Fruit fly (Drosophila melanogaster) whole organism, wandering third instar larva: ENCODE data around the gene CG43731.

Experiments used
- Abd-B ChIP-seq: fragments of >200 bp; optimal IDR thresholded peaks from 2 replicates; lab custom pipeline; 2017; ENCODE audit warnings: missing biosample characterization, missing genetic modification characterization
- CG32264 ChIP-seq: fragments of 200-800 bp; sonication (Bioruptor generic); optimal IDR thresholded peaks from 2 replicates; lab custom pipeline; 2016; ENCODE audit warnings: missing biosample characterization, missing genetic modification characterization
- CG9705 ChIP-seq: fragments of 200-800 bp; sonication (Bioruptor generic); optimal IDR thresholded peaks from 2 replicates; lab custom pipeline; 2018; ENCODE audit warnings: missing biosample characterization, mild to moderate bottlenecking, missing genetic modification characterization
- CrebA ChIP-seq: fragments of 200-800 bp; sonication (Bioruptor generic); optimal IDR thresholded peaks from 2 replicates; lab custom pipeline; 2016; ENCODE audit warnings: missing biosample characterization, mild to moderate bottlenecking, missing genetic modification characterization, borderline replicate concordance
- Dfd ChIP-seq: fragments of >200 bp; optimal IDR thresholded peaks from 2 replicates; lab custom pipeline; 2017; ENCODE audit warnings: missing biosample characterization, missing genetic modification characterization
- Dif ChIP-seq: fragments of 200-275, 200-300 bp; sonication (Bioruptor generic); optimal IDR thresholded peaks from 2 replicates; lab custom pipeline; 2018; ENCODE audit warnings: missing biosample characterization, missing genetic modification characterization; ENCODE audit not compliant: partially characterized antibody
- GATAd ChIP-seq: sonication (Bioruptor generic); optimal IDR thresholded peaks from 2 replicates; lab custom pipeline; 2016; ENCODE audit warnings: missing biosample characterization, missing genetic modification characterization
- HLH106 ChIP-seq: fragments of 200-800 bp; optimal IDR thresholded peaks from 3 replicates; lab custom pipeline; 2019; ENCODE audit warnings: missing biosample characterization, mild to moderate bottlenecking, missing genetic modification characterization, moderate library complexity
- Hnf4 ChIP-seq: fragments of 200-800 bp; sonication (Bioruptor generic); optimal IDR thresholded peaks from 2 replicates; lab custom pipeline; 2016; ENCODE audit warnings: missing biosample characterization, mild to moderate bottlenecking, missing genetic modification characterization
- Hr78 ChIP-seq: fragments of >200 bp; optimal IDR thresholded peaks from 2 replicates; lab custom pipeline; 2017; ENCODE audit warnings: missing biosample characterization, missing genetic modification characterization
- Hr83 ChIP-seq: fragments of 200-300 bp; sonication (Bioruptor generic); optimal IDR thresholded peaks from 2 replicates; lab custom pipeline; 2016; ENCODE audit warnings: missing biosample characterization, mild to moderate bottlenecking, missing genetic modification characterization, moderate library complexity; ENCODE audit not compliant: poor library complexity, severe bottlenecking
- Jra ChIP-seq: sonication (Bioruptor generic); optimal IDR thresholded peaks from 2 replicates; lab custom pipeline; 2016; ENCODE audit warnings: missing biosample characterization, missing genetic modification characterization
- Mio ChIP-seq: sonication (Bioruptor generic); optimal IDR thresholded peaks from 2 replicates; lab custom pipeline; 2016; ENCODE audit warnings: missing biosample characterization, missing genetic modification characterization
- Myc ChIP-seq: fragments of >200 bp; optimal IDR thresholded peaks from 2 replicates; lab custom pipeline; 2017
- N ChIP-seq: fragments of >200 bp; optimal IDR thresholded peaks from 2 replicates; lab custom pipeline; 2018; ENCODE audit warnings: missing biosample characterization, missing external identifiers, missing genetic modification characterization
- OdsH ChIP-seq: fragments of 200-800 bp; sonication (Bioruptor generic); optimal IDR thresholded peaks from 2 replicates; lab custom pipeline; 2016; ENCODE audit warnings: missing biosample characterization, mild to moderate bottlenecking, missing genetic modification characterization
- Rel ChIP-seq, 2 experiments: fragments of 200-800 bp; sonication (Bioruptor generic) in 1 of 2; optimal IDR thresholded peaks; 2 replicates in 1 of 2; 3 replicates in 1 of 2; lab custom pipeline; 2016 to 2019; ENCODE audit warnings: mild to moderate bottlenecking in 2 of 2, missing biosample characterization in 2 of 2, missing genetic modification characterization in 2 of 2, moderate library complexity in 1 of 2
- Sp1 ChIP-seq: fragments of 200-800 bp; sonication (Bioruptor generic); optimal IDR thresholded peaks from 3 replicates; lab custom pipeline; 2019; ENCODE audit warnings: missing biosample characterization, mild to moderate bottlenecking, missing genetic modification characterization, moderate library complexity
- Vsx2 ChIP-seq: fragments of 200-300, 225-300 bp; sonication (Bioruptor generic); optimal IDR thresholded peaks from 2 replicates; lab custom pipeline; 2018; ENCODE audit warnings: missing biosample characterization, missing genetic modification characterization; ENCODE audit not compliant: partially characterized antibody
- br ChIP-seq: fragments of 200-800 bp; sonication (Bioruptor generic); optimal IDR thresholded peaks from 2 replicates; lab custom pipeline; 2016; ENCODE audit warnings: missing biosample characterization, missing genetic modification characterization
- brk ChIP-seq: fragments of 200-800 bp; sonication (Bioruptor generic); optimal IDR thresholded peaks from 2 replicates; lab custom pipeline; 2016; ENCODE audit warnings: missing biosample characterization, mild to moderate bottlenecking, missing genetic modification characterization
- dl ChIP-seq, 2 experiments: fragments of 175-275, 200-275 bp in 1 of 2; fragments of 200-275 bp in 1 of 2; sonication (Bioruptor generic); optimal IDR thresholded peaks; lab custom pipeline; 2018; ENCODE audit warnings: mild to moderate bottlenecking in 2 of 2, missing biosample characterization in 2 of 2, missing genetic modification characterization in 2 of 2, moderate library complexity in 2 of 2; ENCODE audit not compliant: partially characterized antibody in 2 of 2, insufficient read depth in 1 of 2
- dmrt93B ChIP-seq: fragments of 200-800 bp; sonication (Bioruptor generic); optimal IDR thresholded peaks from 2 replicates; lab custom pipeline; 2018; ENCODE audit warnings: missing biosample characterization, mild to moderate bottlenecking, missing genetic modification characterization
- dsf ChIP-seq: sonication (Bioruptor generic); optimal IDR thresholded peaks from 2 replicates; lab custom pipeline; 2016; ENCODE audit warnings: missing biosample characterization, missing genetic modification characterization, borderline replicate concordance
- ey ChIP-seq: fragments of 200-800 bp; sonication (Bioruptor generic); optimal IDR thresholded peaks from 2 replicates; lab custom pipeline; 2016; ENCODE audit warnings: missing biosample characterization, missing genetic modification characterization
- foxo ChIP-seq, 2 experiments: fragments of 200-800 bp; sonication (Bioruptor generic); optimal IDR thresholded peaks; 2 replicates in 1 of 2; 3 replicates in 1 of 2; lab custom pipeline; 2016 to 2017; ENCODE audit warnings: missing biosample characterization in 2 of 2, missing genetic modification characterization in 2 of 2
- fru ChIP-seq: fragments of 200-800 bp; sonication (Bioruptor generic); optimal IDR thresholded peaks from 3 replicates; lab custom pipeline; 2016; ENCODE audit warnings: missing biosample characterization, mild to moderate bottlenecking, missing genetic modification characterization
- h ChIP-seq: fragments of 200-800 bp; sonication (Bioruptor generic); optimal IDR thresholded peaks from 3 replicates; lab custom pipeline; 2016; ENCODE audit warnings: missing biosample characterization, mild to moderate bottlenecking, missing genetic modification characterization
- jim ChIP-seq: fragments of 175-275, 200-325 bp; sonication (Bioruptor generic); optimal IDR thresholded peaks from 2 replicates; lab custom pipeline; 2016; ENCODE audit warnings: missing biosample characterization, mild to moderate bottlenecking, missing genetic modification characterization
- lola ChIP-seq: fragments of >200 bp; optimal IDR thresholded peaks from 2 replicates; lab custom pipeline; 2017; ENCODE audit warnings: missing biosample characterization, missing genetic modification characterization
- pan ChIP-seq: fragments of >200 bp; optimal IDR thresholded peaks from 2 replicates; lab custom pipeline; 2017
- psq ChIP-seq: fragments of 200-800 bp; sonication (Bioruptor generic); optimal IDR thresholded peaks from 3 replicates; lab custom pipeline; 2017; ENCODE audit warnings: missing biosample characterization, mild to moderate bottlenecking, missing genetic modification characterization, moderate library complexity
- rgr ChIP-seq: fragments of 200-800 bp; sonication (Bioruptor generic); optimal IDR thresholded peaks from 3 replicates; lab custom pipeline; 2016; ENCODE audit warnings: missing biosample characterization, mild to moderate bottlenecking, missing genetic modification characterization
- sage ChIP-seq: fragments of 200-800 bp; sonication (Bioruptor generic); optimal IDR thresholded peaks from 2 replicates; lab custom pipeline; 2016; ENCODE audit warnings: missing biosample characterization, mild to moderate bottlenecking, missing genetic modification characterization
- sv ChIP-seq: fragments of 200-800 bp; sonication (Bioruptor generic); optimal IDR thresholded peaks from 3 replicates; lab custom pipeline; 2016; ENCODE audit warnings: missing biosample characterization, missing genetic modification characterization
- tai ChIP-seq: sonication (Bioruptor generic); optimal IDR thresholded peaks from 2 replicates; lab custom pipeline; 2016; ENCODE audit warnings: missing biosample characterization, missing genetic modification characterization
- usp ChIP-seq: fragments of >200 bp; optimal IDR thresholded peaks from 2 replicates; lab custom pipeline; 2017; ENCODE audit warnings: missing biosample characterization, missing genetic modification characterization
- woc ChIP-seq: sonication (Bioruptor generic); optimal IDR thresholded peaks from 2 replicates; lab custom pipeline; 2016; ENCODE audit warnings: missing biosample characterization, mild to moderate bottlenecking, missing genetic modification characterization

Gene CG43731

dm6 chr2L:19134814-19135523 is 33.1 kb downstream of the CG43731 start, which contains the start of gene Polr1D:
TSS of gene Polr1D (minus strand) at chr2L:19135233.
- TF ChIP-seq foxo (GFP tag; optimal IDR thresholded peaks at IDR 0.05; lab: Kevin White, UChicago) = peak in 1 of 2 experiments; percentile 52
- TF ChIP-seq woc (GFP tag; lab: Kevin White, UChicago) = peak; percentile 70
- no peak for TF ChIP-seq CG9705 (GFP tag; lab: Kevin White, UChicago)
- TF ChIP-seq Vsx2 (GFP tag; lab: Kevin White, UChicago) = no peak
- TF ChIP-seq dsf (GFP tag; lab: Kevin White, UChicago) = no peak
- TF ChIP-seq br = peak; percentile 63
- no peak for TF ChIP-seq Hr83 (GFP tag; lab: Kevin White, UChicago)
- no peak for TF ChIP-seq OdsH (GFP tag; lab: Kevin White, UChicago)
- peak; percentile 27 for TF ChIP-seq Sp1 (GFP tag; lab: Kevin White, UChicago)
- no peak for TF ChIP-seq CrebA
- no peak for TF ChIP-seq dl (GFP tag; optimal IDR thresholded peaks at IDR 0.05; lab: Kevin White, UChicago; ENCODE audit: insufficient read depth in 1 of 2, partially characterized antibody in 2 of 2)
- peak; percentile 17 for TF ChIP-seq fru (GFP tag; lab: Kevin White, UChicago)
- TF ChIP-seq Rel (GFP tag; optimal IDR thresholded peaks at IDR 0.05; lab: Kevin White, UChicago) = no peak
- peak; percentile 49 for TF ChIP-seq Rel (tag; optimal IDR thresholded peaks at IDR 0.05; lab: Kevin White, UChicago)
- no peak for TF ChIP-seq lola
- TF ChIP-seq Dfd (GFP tag; lab: Kevin White, UChicago) = no peak
- TF ChIP-seq Abd-B (GFP tag; lab: Kevin White, UChicago) = no peak
- TF ChIP-seq jim (GFP tag; lab: Kevin White, UChicago) = no peak
- no peak for TF ChIP-seq Hr78 (GFP tag; lab: Kevin White, UChicago)
- peak; percentile 45 for TF ChIP-seq Dif (GFP tag; lab: Kevin White, UChicago)
- TF ChIP-seq h (GFP tag; lab: Kevin White, UChicago) = peak; percentile 12
- no peak for TF ChIP-seq sv (GFP tag; lab: Kevin White, UChicago)
- TF ChIP-seq usp (GFP tag; lab: Kevin White, UChicago) = no peak
- TF ChIP-seq Jra (GFP tag; lab: Kevin White, UChicago) = peak; percentile 88
- TF ChIP-seq sage (GFP tag; lab: Kevin White, UChicago) = no peak
- TF ChIP-seq pan (lab: Kevin White, UChicago) = no peak
- TF ChIP-seq rgr (GFP tag; lab: Kevin White, UChicago) = no peak
- TF ChIP-seq HLH106 = no peak
- TF ChIP-seq ey (GFP tag; lab: Kevin White, UChicago) = no peak
- no peak for TF ChIP-seq dmrt93B (GFP tag; lab: Kevin White, UChicago)
- TF ChIP-seq N (GFP tag; lab: Kevin White, UChicago) = no peak
- peak; percentile 72 for TF ChIP-seq psq (GFP tag; lab: Kevin White, UChicago)
- TF ChIP-seq Myc (lab: Kevin White, UChicago) = no peak
- TF ChIP-seq Hnf4 (GFP tag; lab: Kevin White, UChicago) = peak; percentile 29
- TF ChIP-seq GATAd (GFP tag; lab: Kevin White, UChicago) = no peak
- TF ChIP-seq CG32264 (GFP tag; lab: Kevin White, UChicago) = no peak
- TF ChIP-seq tai (GFP tag; lab: Kevin White, UChicago) = no peak
- TF ChIP-seq brk (GFP tag; lab: Kevin White, UChicago) = no peak
- TF ChIP-seq Mio (GFP tag; lab: Kevin White, UChicago) = no peak

dm6 chr2L:19135955-19136677 is 34.3 kb downstream of the CG43731 start:
- peak; percentile 88 for TF ChIP-seq rgr (GFP tag; lab: Kevin White, UChicago)
- no peak for TF ChIP-seq jim (GFP tag; lab: Kevin White, UChicago)
- TF ChIP-seq sage (GFP tag; lab: Kevin White, UChicago) = peak; percentile 52
- TF ChIP-seq woc (GFP tag; lab: Kevin White, UChicago) = peak; percentile 81
- TF ChIP-seq Vsx2 (GFP tag; lab: Kevin White, UChicago) = no peak
- TF ChIP-seq pan (lab: Kevin White, UChicago) = no peak
- no peak for TF ChIP-seq Abd-B (GFP tag; lab: Kevin White, UChicago)
- no peak for TF ChIP-seq CrebA
- peak; percentile 86 for TF ChIP-seq ey (GFP tag; lab: Kevin White, UChicago)
- TF ChIP-seq Hr83 (GFP tag; lab: Kevin White, UChicago) = no peak
- TF ChIP-seq Mio (GFP tag; lab: Kevin White, UChicago) = no peak
- peak; percentile 93 for TF ChIP-seq br
- TF ChIP-seq OdsH (GFP tag; lab: Kevin White, UChicago) = peak; percentile 83
- no peak for TF ChIP-seq Dfd (GFP tag; lab: Kevin White, UChicago)
- peak; percentile 26 for TF ChIP-seq Jra (GFP tag; lab: Kevin White, UChicago)
- TF ChIP-seq dmrt93B (GFP tag; lab: Kevin White, UChicago) = peak; percentile 66
- no peak for TF ChIP-seq N (GFP tag; lab: Kevin White, UChicago)
- TF ChIP-seq h (GFP tag; lab: Kevin White, UChicago) = peak; percentile 88
- peak; percentile 53 for TF ChIP-seq Hnf4 (GFP tag; lab: Kevin White, UChicago)
- TF ChIP-seq Dif (GFP tag; lab: Kevin White, UChicago) = peak; percentile 55
- TF ChIP-seq CG32264 (GFP tag; lab: Kevin White, UChicago) = peak; percentile 60
- TF ChIP-seq psq (GFP tag; lab: Kevin White, UChicago) = no peak
- no peak for TF ChIP-seq tai (GFP tag; lab: Kevin White, UChicago)
- peak in 1 of 2 experiments; percentile 1 for TF ChIP-seq dl (GFP tag; optimal IDR thresholded peaks at IDR 0.05; lab: Kevin White, UChicago; ENCODE audit: insufficient read depth in 1 of 2, partially characterized antibody in 2 of 2)
- no peak for TF ChIP-seq usp (GFP tag; lab: Kevin White, UChicago)
- peak; percentile 64 for TF ChIP-seq brk (GFP tag; lab: Kevin White, UChicago)
- peak; percentile 89 for TF ChIP-seq fru (GFP tag; lab: Kevin White, UChicago)
- TF ChIP-seq lola = no peak
- TF ChIP-seq Myc (lab: Kevin White, UChicago) = no peak
- TF ChIP-seq Hr78 (GFP tag; lab: Kevin White, UChicago) = no peak
- TF ChIP-seq sv (GFP tag; lab: Kevin White, UChicago) = no peak
- peak in 1 of 2 experiments; percentile 84 for TF ChIP-seq foxo (GFP tag; optimal IDR thresholded peaks at IDR 0.05; lab: Kevin White, UChicago)
- no peak for TF ChIP-seq GATAd (GFP tag; lab: Kevin White, UChicago)
- TF ChIP-seq HLH106 = peak; percentile 81
